Fruit fly (Drosophila melanogaster) whole organism, prepupa: ENCODE data around the gene CG46468.

Experiments used
- Blimp-1 ChIP-seq: fragments of 200-800 bp; sonication (Bioruptor generic); optimal IDR thresholded peaks from 3 replicates; lab custom pipeline; 2017; ENCODE audit warnings: missing biosample characterization, missing genetic modification characterization, mild to moderate bottlenecking, moderate library complexity, missing genetic modification reagents
- CG11902 ChIP-seq: fragments of 200-800 bp; sonication (Bioruptor generic); optimal IDR thresholded peaks from 3 replicates; lab custom pipeline; 2016; ENCODE audit warnings: missing biosample characterization, missing genetic modification characterization
- CG1621 ChIP-seq: fragments of 200-800 bp; sonication (Bioruptor generic); optimal IDR thresholded peaks from 3 replicates; lab custom pipeline; 2018; ENCODE audit warnings: missing biosample characterization, mild to moderate bottlenecking, missing genetic modification characterization
- CG16779 ChIP-seq: fragments of 200-800 bp; sonication (Bioruptor generic); optimal IDR thresholded peaks from 3 replicates; lab custom pipeline; 2017; ENCODE audit warnings: missing biosample characterization, mild to moderate bottlenecking, missing genetic modification characterization
- CG31627 ChIP-seq: fragments of 200-800 bp; sonication (Bioruptor generic); optimal IDR thresholded peaks from 3 replicates; lab custom pipeline; 2016; ENCODE audit warnings: missing biosample characterization, missing genetic modification characterization
- CG34406 ChIP-seq: fragments of 200-800 bp; sonication (Bioruptor generic); optimal IDR thresholded peaks from 3 replicates; lab custom pipeline; 2016; ENCODE audit warnings: missing biosample characterization, missing genetic modification characterization
- CG6808 ChIP-seq: fragments of 200-800 bp; sonication (Bioruptor generic); optimal IDR thresholded peaks from 3 replicates; lab custom pipeline; 2017; ENCODE audit warnings: missing biosample characterization, missing genetic modification characterization, mild to moderate bottlenecking, moderate library complexity, missing genetic modification reagents
- Eip75B ChIP-seq: fragments of 200-800 bp; sonication (Bioruptor generic); optimal IDR thresholded peaks from 3 replicates; lab custom pipeline; 2016; ENCODE audit warnings: missing biosample characterization, missing genetic modification characterization
- OdsH ChIP-seq: fragments of 200-800 bp; sonication (Bioruptor generic); optimal IDR thresholded peaks from 3 replicates; lab custom pipeline; 2016; ENCODE audit warnings: missing biosample characterization, missing genetic modification characterization
- dsx ChIP-seq: fragments of 200-800 bp; optimal IDR thresholded peaks from 3 replicates; lab custom pipeline; 2019; ENCODE audit warnings: missing biosample characterization, mild to moderate bottlenecking, missing genetic modification characterization, moderate library complexity; ENCODE audit not compliant: poor library complexity, severe bottlenecking
- esn ChIP-seq: fragments of 200-800 bp; sonication (Bioruptor generic); optimal IDR thresholded peaks from 2 replicates; lab custom pipeline; 2016; ENCODE audit warnings: missing biosample characterization, mild to moderate bottlenecking, missing genetic modification characterization, moderate library complexity
- ss ChIP-seq, 2 experiments: fragments of 200-800 bp; sonication (Bioruptor generic); optimal IDR thresholded peaks; 2 replicates in 1 of 2; 3 replicates in 1 of 2; lab custom pipeline; 2017 to 2018; ENCODE audit warnings: mild to moderate bottlenecking in 2 of 2, missing biosample characterization in 2 of 2, missing genetic modification characterization in 2 of 2, moderate library complexity in 1 of 2

DNA sequence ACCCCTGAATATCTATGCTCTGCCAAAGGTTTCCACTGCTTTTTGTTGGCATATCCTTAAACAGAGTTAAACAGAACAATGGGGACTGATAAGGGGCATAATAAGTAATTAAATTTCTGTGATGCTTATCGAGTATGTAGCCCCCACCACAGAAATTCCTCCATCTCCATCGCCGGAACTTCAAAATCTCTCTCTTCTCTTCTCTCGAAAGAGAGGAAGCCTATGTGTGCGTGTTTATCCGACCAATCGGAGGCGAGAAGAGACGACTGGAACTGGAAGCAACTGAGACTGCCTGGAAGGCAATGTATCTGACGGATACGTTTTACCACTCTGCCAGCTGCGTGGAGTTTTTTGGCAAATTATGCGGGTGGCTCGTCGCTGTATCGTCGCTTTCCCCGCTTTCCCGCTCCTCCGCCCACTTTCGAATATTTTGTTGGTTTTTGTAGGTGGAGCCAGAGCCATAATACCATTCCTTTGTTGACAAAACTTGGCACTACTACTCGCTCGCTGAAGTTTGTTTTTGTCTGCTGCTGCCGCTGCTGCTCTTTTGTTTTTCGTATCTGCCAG lies 42.8 kb upstream of the CG46468 start, which contains the start of gene gcm2:
- TF ChIP-seq OdsH (GFP tag; lab: Kevin White, UChicago) (no peak), dsx (GFP tag; lab: Kevin White, UChicago) (no peak), CG11902 (GFP tag; lab: Kevin White, UChicago) (no peak), CG31627 (GFP tag; lab: Kevin White, UChicago) (no peak), CG16779 (tag; lab: Kevin White, UChicago) (no peak), ss (GFP tag; optimal IDR thresholded peaks at IDR 0.05; lab: Kevin White, UChicago) (no peak), CG34406 (GFP tag; lab: Kevin White, UChicago) (no peak), CG1621 (tag; lab: Kevin White, UChicago) (no peak), Blimp-1 (no peak), Eip75B (GFP tag; lab: Kevin White, UChicago) (no peak), CG6808 (GFP tag; lab: Kevin White, UChicago) (no peak), esn (GFP tag; lab: Kevin White, UChicago) (no peak)
